Worm (Caenorhabditis elegans): ENCODE measurements around the gene C44C10.5.

DNA sequence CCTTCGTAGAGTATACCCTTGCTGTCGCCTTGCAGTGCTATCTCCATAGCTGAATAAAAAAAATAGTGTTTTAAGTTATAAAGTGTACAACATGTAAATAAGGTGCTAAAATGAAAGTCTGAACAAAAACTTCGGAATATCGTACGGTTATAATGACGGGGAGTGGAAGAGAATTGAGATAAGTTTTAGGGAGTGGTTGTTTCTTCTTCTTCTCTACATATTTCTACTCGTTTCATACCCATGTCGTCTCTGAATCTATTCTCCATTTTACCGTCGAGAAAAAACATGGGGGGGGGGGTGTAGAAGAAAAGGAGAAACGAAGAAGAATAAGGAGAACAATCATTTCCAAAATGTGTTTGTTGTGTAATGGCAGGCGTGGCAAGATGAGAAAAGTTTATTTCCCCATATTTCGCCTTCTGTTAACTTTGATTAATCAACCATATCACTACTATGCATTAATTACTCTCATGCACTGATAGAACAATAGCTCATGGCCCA lies 26.2 kb downstream of the C44C10.5 start, which contains the start of gene C44C10.9:
- TF ChIP-seq Y55F3AM.14 (GFP tag; optimal IDR thresholded peaks at IDR 0.05) (no peak), nhr-25 (tag; optimal IDR thresholded peaks at IDR 0.05) (peak; percentile 42)
